Worm (Caenorhabditis elegans) whole organism, L4 larva: Measurements from ENCODE around the gene abts-2.

Source experiments
- ZK337.2 ChIP-seq: fragments of 200-800 bp; sonication (Bioruptor generic); IDR thresholded peaks from 2 replicates; pipeline ENCODE4 v1.3.6; 2022; ENCODE audit warnings: missing genetic modification reagents, missing genetic modification characterization, missing compliant biosample characterization
- ZK546.5 ChIP-seq, 2 experiments: sonication (generic microtip); optimal IDR thresholded peaks; 2 replicates each; lab custom pipeline; 2017; ENCODE audit warnings: missing biosample characterization in 2 of 2, missing genetic modification characterization in 2 of 2
- ama-1 ChIP-seq: fragments of 150-350 bp; optimal IDR thresholded peaks from 2 replicates; lab custom pipeline; 2014; ENCODE audit warnings: inconsistent platforms, mixed read lengths
- ceh-82 ChIP-seq: sonication (generic microtip); optimal IDR thresholded peaks from 2 replicates; lab custom pipeline; 2017; ENCODE audit warnings: missing biosample characterization, missing genetic modification characterization
- ces-1 ChIP-seq: fragments of 150-350 bp; sonication (generic microtip); optimal IDR thresholded peaks from 4 replicates; lab custom pipeline; 2014; ENCODE audit warnings: missing biosample characterization, missing genetic modification reagents, missing genetic modification characterization
- daf-12 ChIP-seq: fragments of 150-350 bp; optimal IDR thresholded peaks from 2 replicates; lab custom pipeline; 2014; ENCODE audit warnings: missing biosample characterization, missing genetic modification reagents, missing genetic modification characterization
- dve-1 ChIP-seq: sonication (generic microtip); optimal IDR thresholded peaks from 2 replicates; lab custom pipeline; 2017; ENCODE audit warnings: antibody characterized with exemption, mild to moderate bottlenecking, missing genetic modification characterization, missing compliant biosample characterization; ENCODE audit not compliant: insufficient read depth
- nhr-111 ChIP-seq: fragments of 200-800 bp; sonication (Bioruptor generic); optimal IDR thresholded peaks from 2 replicates; lab custom pipeline; 2018; ENCODE audit warnings: mild to moderate bottlenecking, missing genetic modification characterization, missing compliant biosample characterization
- saeg-2 ChIP-seq: fragments of 200-800 bp; sonication (Bioruptor generic); IDR thresholded peaks from 2 replicates; pipeline ENCODE4 v1.3.6; 2022; ENCODE audit warnings: missing genetic modification reagents, missing genetic modification characterization, missing compliant biosample characterization
- snpc-1.2 ChIP-seq: fragments of 200-800 bp; sonication (Bioruptor generic); IDR thresholded peaks from 2 replicates; pipeline ENCODE4 v1.3.6; 2022; ENCODE audit warnings: missing genetic modification reagents, missing genetic modification characterization, missing compliant biosample characterization
- ztf-11 ChIP-seq: fragments of 150-350 bp; optimal IDR thresholded peaks from 2 replicates; lab custom pipeline; 2014; ENCODE audit warnings: missing biosample characterization, missing genetic modification characterization

DNA sequence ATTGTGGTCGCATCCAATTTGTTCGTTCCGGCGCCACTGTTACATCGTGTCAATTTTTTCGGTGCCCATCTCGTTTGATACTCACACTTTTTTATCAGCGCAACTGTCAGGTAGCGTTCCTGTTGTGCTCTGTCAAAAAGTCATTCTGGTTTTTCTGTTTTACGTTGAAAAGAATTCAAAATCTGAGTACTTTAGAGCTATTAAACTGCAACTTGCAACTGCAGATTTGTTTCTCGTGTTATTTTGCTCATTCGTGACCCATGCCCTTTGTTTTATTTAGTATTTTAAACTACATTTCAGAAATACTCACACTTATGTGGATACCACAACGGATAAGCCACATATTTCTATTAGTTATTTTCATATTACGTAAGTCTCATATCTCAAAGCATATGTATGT is 24.9 kb upstream of the abts-2 start, which contains the start of gene lev-8:
- no peak for TF ChIP-seq daf-12
- no peak for TF ChIP-seq snpc-1.2 (GFP tag; lab: Robert Waterston, UW)
- no peak for TF ChIP-seq ZK337.2 (GFP tag; lab: Robert Waterston, UW)
- no peak for TF ChIP-seq ztf-11
- TF ChIP-seq ZK546.5 (tag; optimal IDR thresholded peaks at IDR 0.05; lab: Kevin White, UChicago) = no peak
- TF ChIP-seq ceh-82 (tag; lab: Kevin White, UChicago) = no peak
- no peak for TF ChIP-seq dve-1 (tag; lab: Kevin White, UChicago)
- TF ChIP-seq ama-1 (lab: Kevin White, UChicago) = no peak
- no peak for TF ChIP-seq ces-1 (GFP tag; lab: Kevin White, UChicago)
- TF ChIP-seq nhr-111 (GFP tag; lab: Kevin White, UChicago) = no peak
- no peak for TF ChIP-seq saeg-2
